Worm (Caenorhabditis elegans) whole organism, L1 larva: ENCODE data around the gene hipr-1.

ENCODE experiments used
- C04F5.9 ChIP-seq: sonication (generic microtip); optimal IDR thresholded peaks from 2 replicates; lab custom pipeline; 2016; ENCODE audit warnings: missing genetic modification characterization, missing compliant biosample characterization
- C16A3.4 ChIP-seq: fragments of 150-350 bp; optimal IDR thresholded peaks from 2 replicates; lab custom pipeline; 2014; ENCODE audit warnings: missing biosample characterization, missing genetic modification characterization
- F16B12.6 ChIP-seq: fragments of 150-350 bp; optimal IDR thresholded peaks from 2 replicates; lab custom pipeline; 2014; ENCODE audit warnings: missing biosample characterization, missing genetic modification characterization
- aly-2 ChIP-seq: fragments of 150-350 bp; optimal IDR thresholded peaks from 2 replicates; lab custom pipeline; 2014; ENCODE audit warnings: missing biosample characterization, missing genetic modification characterization
- ama-1 ChIP-seq: fragments of 150-350 bp; optimal IDR thresholded peaks from 2 replicates; lab custom pipeline; 2014
- blmp-1 ChIP-seq: fragments of 150-350 bp; optimal IDR thresholded peaks from 2 replicates; lab custom pipeline; 2014; ENCODE audit warnings: missing biosample characterization, missing genetic modification characterization
- ceh-63 ChIP-seq: fragments of 200-800 bp; sonication (Bioruptor generic); optimal IDR thresholded peaks from 2 replicates; lab custom pipeline; 2018; ENCODE audit warnings: mild to moderate bottlenecking, missing genetic modification characterization, missing compliant biosample characterization
- ceh-82 ChIP-seq, 3 experiments: fragments of 150-350 bp in 1 of 3; sonication (generic microtip) in 2 of 3; optimal IDR thresholded peaks; 2 replicates each; lab custom pipeline; 2014 to 2017; ENCODE audit warnings: missing biosample characterization in 3 of 3, missing genetic modification characterization in 3 of 3
- ceh-90 ChIP-seq: sonication (generic microtip); optimal IDR thresholded peaks from 2 replicates; lab custom pipeline; 2016; ENCODE audit warnings: missing genetic modification characterization, missing compliant biosample characterization
- dpl-1 ChIP-seq, 3 experiments: fragments of 150-350 bp in 2 of 3; sonication (generic microtip) in 1 of 3; optimal IDR thresholded peaks; 2 replicates each; lab custom pipeline; 2014 to 2017; ENCODE audit warnings: missing biosample characterization in 3 of 3, missing genetic modification characterization in 3 of 3, missing genetic modification reagents in 3 of 3
- efl-3 ChIP-seq: fragments of 200-800 bp; sonication (Bioruptor generic); optimal IDR thresholded peaks from 2 replicates; lab custom pipeline; 2018; ENCODE audit warnings: mild to moderate bottlenecking, missing genetic modification characterization, missing compliant biosample characterization
- egl-13 ChIP-seq: sonication (generic microtip); optimal IDR thresholded peaks from 2 replicates; lab custom pipeline; 2016; ENCODE audit warnings: missing genotype, missing genetic modification reagents, missing genetic modification characterization, missing compliant biosample characterization
- egl-27 ChIP-seq, 2 experiments: fragments of 150-350 bp in 1 of 2; sonication (generic microtip); optimal IDR thresholded peaks; 3 replicates each; lab custom pipeline; 2017 to 2018; ENCODE audit warnings: missing biosample characterization in 2 of 2, missing genetic modification characterization in 2 of 2, missing genetic modification reagents in 2 of 2
- elt-2 ChIP-seq: sonication (generic microtip); optimal IDR thresholded peaks from 2 replicates; lab custom pipeline; 2016; ENCODE audit warnings: missing genetic modification characterization, mild to moderate bottlenecking, inconsistent platforms, missing compliant biosample characterization, missing genetic modification reagents
- elt-3 ChIP-seq, 6 experiments: fragments of 150-350 bp in 1 of 6; sonication (generic microtip); optimal IDR thresholded peaks; 2 replicates each; lab custom pipeline; 2017 to 2018; ENCODE audit warnings: missing biosample characterization in 6 of 6, missing genetic modification characterization in 6 of 6, inconsistent platforms in 1 of 6
- grh-1 ChIP-seq: fragments of 200-800 bp; sonication (Bioruptor generic); IDR thresholded peaks from 2 replicates; pipeline ENCODE4 v1.3.6; 2022; ENCODE audit warnings: missing genetic modification reagents, missing genetic modification characterization, missing compliant biosample characterization
- hlh-17 ChIP-seq: fragments of 200-800 bp; sonication (Bioruptor generic); optimal IDR thresholded peaks from 2 replicates; lab custom pipeline; 2018; ENCODE audit warnings: missing genetic modification characterization, mild to moderate bottlenecking, missing compliant biosample characterization, moderate library complexity, borderline replicate concordance
- hpl-2 ChIP-seq: fragments of 150-350 bp; optimal IDR thresholded peaks from 2 replicates; lab custom pipeline; 2014; ENCODE audit warnings: missing biosample characterization, missing genetic modification reagents, missing genetic modification characterization
- lin-14 ChIP-seq: fragments of 200-800 bp; sonication (Bioruptor generic); optimal IDR thresholded peaks from 2 replicates; lab custom pipeline; 2018; ENCODE audit warnings: mild to moderate bottlenecking, missing genetic modification characterization, moderate library complexity, missing compliant biosample characterization
- lsy-2 ChIP-seq, 2 experiments: fragments of 150-350 bp; optimal IDR thresholded peaks; 2 replicates each; lab custom pipeline; 2014; ENCODE audit warnings: missing biosample characterization in 2 of 2, missing genetic modification characterization in 2 of 2
- mep-1 ChIP-seq: fragments of 150-350 bp; optimal IDR thresholded peaks from 2 replicates; lab custom pipeline; 2014; ENCODE audit warnings: missing biosample characterization, missing genetic modification characterization
- nhr-47 ChIP-seq: sonication (generic microtip); optimal IDR thresholded peaks from 2 replicates; lab custom pipeline; 2016; ENCODE audit warnings: mild to moderate bottlenecking, missing genetic modification characterization, moderate library complexity, missing compliant biosample characterization
- nhr-71 ChIP-seq: sonication (generic microtip); optimal IDR thresholded peaks from 2 replicates; lab custom pipeline; 2016; ENCODE audit warnings: mild to moderate bottlenecking, missing genetic modification characterization, moderate library complexity, missing compliant biosample characterization
- nhr-76 ChIP-seq: sonication (generic microtip); optimal IDR thresholded peaks from 2 replicates; lab custom pipeline; 2017; ENCODE audit warnings: missing biosample characterization, missing genetic modification characterization
- nhr-77 ChIP-seq: fragments of 150-350 bp; optimal IDR thresholded peaks from 2 replicates; lab custom pipeline; 2014; ENCODE audit warnings: missing biosample characterization, missing genetic modification characterization
- nhr-85 ChIP-seq: sonication (generic microtip); peaks from one replicate; lab custom pipeline; 2016; ENCODE audit warnings: missing genetic modification characterization, inconsistent platforms, missing compliant biosample characterization
- nhr-90 ChIP-seq: sonication (generic microtip); optimal IDR thresholded peaks from 2 replicates; lab custom pipeline; 2016; ENCODE audit warnings: mild to moderate bottlenecking, missing genetic modification characterization, missing compliant biosample characterization; ENCODE audit not compliant: poor library complexity
- pqm-1 ChIP-seq: sonication (generic microtip); optimal IDR thresholded peaks from 3 replicates; lab custom pipeline; 2017; ENCODE audit warnings: missing biosample characterization, missing genetic modification characterization
- skn-1 ChIP-seq: fragments of 150-350 bp; optimal IDR thresholded peaks from 2 replicates; lab custom pipeline; 2014; ENCODE audit warnings: missing biosample characterization, missing genetic modification characterization
- snpc-4 ChIP-seq: fragments of 150-350 bp; optimal IDR thresholded peaks from 2 replicates; lab custom pipeline; 2014; ENCODE audit warnings: missing biosample characterization, missing genetic modification characterization
- snu-23 ChIP-seq: sonication (generic microtip); optimal IDR thresholded peaks from 2 replicates; lab custom pipeline; 2016; ENCODE audit warnings: missing genetic modification characterization, missing compliant biosample characterization
- sox-4 ChIP-seq: sonication (generic microtip); optimal IDR thresholded peaks from 2 replicates; lab custom pipeline; 2016; ENCODE audit warnings: missing genetic modification characterization, missing compliant biosample characterization
- sptf-1 ChIP-seq: fragments of 150-350 bp; optimal IDR thresholded peaks from 2 replicates; lab custom pipeline; 2014; ENCODE audit warnings: missing biosample characterization, missing genetic modification characterization
- tbx-2 ChIP-seq: sonication (generic microtip); optimal IDR thresholded peaks from 2 replicates; lab custom pipeline; 2016; ENCODE audit warnings: missing genetic modification characterization, missing compliant biosample characterization
- tlp-1 ChIP-seq: fragments of 150-350 bp; optimal IDR thresholded peaks from 2 replicates; lab custom pipeline; 2014; ENCODE audit warnings: missing biosample characterization, missing genetic modification characterization
- ztf-11 ChIP-seq, 2 experiments: sonication (generic microtip); optimal IDR thresholded peaks; 2 replicates each; lab custom pipeline; 2016 to 2017; ENCODE audit warnings: missing genetic modification characterization in 2 of 2, missing biosample characterization in 1 of 2, missing compliant biosample characterization in 1 of 2
- ztf-4 ChIP-seq: fragments of 150-350 bp; optimal IDR thresholded peaks from 2 replicates; lab custom pipeline; 2014; ENCODE audit warnings: missing biosample characterization, missing genetic modification characterization

Gene hipr-1

ce11 chrIII:8769253-8769652 is 49.3 kb downstream of the hipr-1 start, which contains the start of gene K02D10.1:
Gene K02D10.1, plus strand, starts transcription at chrIII:8769536.
- TF ChIP-seq ceh-63 (GFP tag; lab: Kevin White, UChicago): no peak
- TF ChIP-seq skn-1 (tag; lab: Kevin White, UChicago): no peak
- no peak for TF ChIP-seq snpc-4 (tag; lab: Kevin White, UChicago)
- TF ChIP-seq hlh-17: no peak
- TF ChIP-seq ceh-90: no peak
- TF ChIP-seq aly-2 (tag; lab: Kevin White, UChicago): no peak
- no peak for TF ChIP-seq nhr-47 (tag; lab: Kevin White, UChicago)
- no peak for TF ChIP-seq sox-4
- no peak for TF ChIP-seq sptf-1 (tag; lab: Kevin White, UChicago)
- no peak for TF ChIP-seq ceh-82 (tag; optimal IDR thresholded peaks at IDR 0.05; lab: Kevin White, UChicago)
- no peak for TF ChIP-seq nhr-90 (tag; lab: Kevin White, UChicago)
- TF ChIP-seq ztf-4 (tag; lab: Kevin White, UChicago): no peak
- no peak for TF ChIP-seq lsy-2 (tag; optimal IDR thresholded peaks at IDR 0.05; lab: Kevin White, UChicago)
- no peak for TF ChIP-seq elt-2 (tag; lab: Kevin White, UChicago)

DNA sequence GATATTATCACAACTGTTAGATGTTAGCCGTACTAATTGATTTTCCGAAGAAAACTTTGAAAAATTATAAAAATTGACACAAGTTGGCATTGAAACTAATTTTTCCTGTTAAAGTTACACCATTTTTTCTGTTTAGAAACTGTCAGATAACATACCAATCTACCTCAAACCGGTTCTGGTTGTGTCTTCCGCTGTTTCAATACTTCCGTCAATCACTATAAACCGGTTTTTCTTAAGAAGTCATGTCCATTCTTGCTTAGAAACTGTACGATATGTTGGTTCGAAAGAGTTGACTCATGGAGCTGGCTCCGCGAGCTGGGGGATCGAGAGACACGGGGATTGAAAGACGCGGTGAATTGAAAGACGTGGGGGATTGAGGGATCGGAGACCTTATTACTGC is 50.2 kb downstream of the hipr-1 start:
- TF ChIP-seq lsy-2 (tag; optimal IDR thresholded peaks at IDR 0.05; lab: Kevin White, UChicago) (peak in 1 of 2 experiments; percentile 12), nhr-71 (no peak), blmp-1 (peak; percentile 47), lin-14 (peak; percentile 61), grh-1 (GFP tag; lab: Robert Waterston, UW) (peak; percentile 88), nhr-85 (tag; lab: Kevin White, UChicago) (peak; percentile 70), tbx-2 (tag; lab: Kevin White, UChicago) (peak; percentile 3), elt-3 (tag; optimal IDR thresholded peaks at IDR 0.05; lab: Kevin White, UChicago) (peak in 1 of 6 experiments; percentile 27), ama-1 (no peak), C16A3.4 (tag; lab: Kevin White, UChicago) (no peak)

DNA sequence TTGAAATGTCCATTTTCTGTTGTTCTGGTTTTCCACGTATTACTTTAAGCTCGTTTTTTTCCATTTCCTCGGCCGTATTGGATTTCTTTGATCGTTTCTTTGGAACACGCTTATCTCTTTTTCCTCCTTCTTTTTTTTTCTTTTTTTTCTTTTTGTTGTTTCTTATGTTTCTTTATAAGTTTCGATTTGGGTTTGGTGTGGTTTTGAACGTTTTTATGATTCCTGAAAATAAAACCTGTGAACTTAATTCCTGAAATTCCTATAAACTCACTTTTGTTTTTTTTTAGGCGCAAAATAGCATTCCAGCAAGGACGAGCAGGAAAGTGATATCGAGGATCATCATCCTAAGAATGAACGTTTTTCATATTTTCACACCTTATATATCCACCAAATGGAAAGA is 51.2 kb downstream of the hipr-1 start, which contains the start of gene K02D10.2:
Gene K02D10.2 (minus strand): TSS at position 101 of the 400 bp plus-strand sequence.
- TF ChIP-seq tbx-2 (tag; lab: Kevin White, UChicago): no peak
- TF ChIP-seq aly-2 (tag; lab: Kevin White, UChicago): no peak
- no peak for TF ChIP-seq ceh-90
- TF ChIP-seq nhr-76: no peak
- no peak for TF ChIP-seq egl-13 (tag; lab: Kevin White, UChicago)
- TF ChIP-seq tlp-1: no peak
- TF ChIP-seq egl-27 (tag; optimal IDR thresholded peaks at IDR 0.05; lab: Kevin White, UChicago): no peak
- no peak for TF ChIP-seq F16B12.6 (tag; lab: Kevin White, UChicago)
- no peak for TF ChIP-seq C04F5.9 (tag; lab: Kevin White, UChicago)
- TF ChIP-seq nhr-77 (tag; lab: Kevin White, UChicago): no peak
- no peak for TF ChIP-seq ztf-11 (tag; optimal IDR thresholded peaks at IDR 0.05; lab: Kevin White, UChicago)
- no peak for TF ChIP-seq snu-23
- no peak for TF ChIP-seq dpl-1 (GFP tag; optimal IDR thresholded peaks at IDR 0.05; lab: Kevin White, UChicago)
- no peak for TF ChIP-seq skn-1 (tag; lab: Kevin White, UChicago)
- TF ChIP-seq grh-1 (GFP tag; lab: Robert Waterston, UW): no peak
- TF ChIP-seq hpl-2 (GFP tag; lab: Kevin White, UChicago): no peak
- TF ChIP-seq mep-1: no peak

ce11 chrIII:8771851-8772250 is 51.8 kb downstream of the hipr-1 start, which contains the start of gene K02D10.3:
Gene K02D10.3, minus strand, starts transcription at chrIII:8771951.
- no peak for TF ChIP-seq pqm-1
- TF ChIP-seq efl-3 (GFP tag; lab: Kevin White, UChicago): no peak
